Fruit fly (Drosophila melanogaster) whole organism: ENCODE results near the gene CG34247.

ENCODE experiments used
- CG8478 ChIP-seq: fragments of >200 bp; optimal IDR thresholded peaks from 2 replicates; lab custom pipeline; 2018; ENCODE audit warnings: inconsistent platforms
- Dll ChIP-seq: fragments of >200 bp; optimal IDR thresholded peaks from 2 replicates; lab custom pipeline; 2017
- pan ChIP-seq: fragments of >200 bp; optimal IDR thresholded peaks from 2 replicates; lab custom pipeline; 2017
- psq ChIP-seq: fragments of >200 bp; optimal IDR thresholded peaks from 2 replicates; lab custom pipeline; 2017
- usp ChIP-seq: fragments of >200 bp; optimal IDR thresholded peaks from 2 replicates; lab custom pipeline; 2017; ENCODE audit warnings: missing biosample characterization, missing genetic modification characterization, mixed read lengths

DNA sequence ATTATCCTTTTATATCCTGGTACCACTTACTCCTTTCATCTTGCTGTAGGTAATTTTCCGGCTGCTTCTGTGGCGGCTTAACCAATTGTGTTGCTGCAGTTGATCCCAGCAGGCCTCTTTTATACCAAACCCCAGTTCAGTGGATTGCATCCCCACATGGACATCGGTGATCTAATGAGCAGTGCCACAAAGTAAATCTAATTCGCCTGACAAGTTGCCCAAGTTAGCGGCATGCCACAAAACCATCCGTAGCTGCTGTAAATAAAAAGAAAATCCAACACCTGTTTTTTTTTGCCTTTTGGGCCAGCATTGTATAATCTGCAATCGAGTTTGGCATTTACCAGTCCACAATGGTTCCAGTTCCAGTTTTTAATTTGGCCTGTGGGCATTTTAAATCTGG is 17.8 kb upstream of the CG34247 start, which contains the start of gene CG13050:
- TF ChIP-seq psq (lab: Kevin White, UChicago) (no peak), pan (lab: Kevin White, UChicago) (no peak), CG8478 (lab: Kevin White, UChicago) (no peak), Dll (lab: Kevin White, UChicago) (no peak), usp (GFP tag; lab: Kevin White, UChicago) (no peak)
